Worm (Caenorhabditis elegans) whole organism, L4/young adult: ENCODE data around the gene srd-21.

ENCODE experiments used
- W03F9.2 ChIP-seq: fragments of 150-350 bp; optimal IDR thresholded peaks from 2 replicates; lab custom pipeline; 2014; ENCODE audit warnings: missing biosample characterization, missing genetic modification characterization
- him-1 ChIP-seq: sonication (generic microtip); optimal IDR thresholded peaks from 2 replicates; lab custom pipeline; 2016; ENCODE audit warnings: missing genotype, missing genetic modification reagents, missing genetic modification characterization, missing compliant biosample characterization

DNA sequence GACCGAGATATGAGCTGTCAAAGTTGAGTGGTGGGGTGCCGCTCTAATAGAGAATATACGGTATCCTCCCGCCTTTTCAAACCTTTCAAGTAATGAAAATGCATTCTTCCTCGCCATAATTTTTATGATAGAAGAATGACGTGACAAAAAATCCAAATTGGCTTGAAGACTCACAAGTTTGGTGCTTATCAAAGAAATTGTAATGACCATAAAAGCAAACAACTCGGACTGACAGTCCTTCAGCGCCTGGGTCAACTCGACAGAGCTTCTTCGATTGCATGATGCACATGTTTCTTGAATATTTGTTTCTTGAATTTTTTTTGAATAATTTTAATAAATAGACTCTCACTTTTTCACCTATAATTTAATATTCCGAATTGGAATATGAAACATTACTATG is 24.2 kb upstream of the srd-21 start:
- TF ChIP-seq him-1 (tag; lab: Kevin White, UChicago) (no peak), W03F9.2 (no peak)
